Worm (Caenorhabditis elegans): ENCODE data around the gene snt-7.

Gene snt-7

ce11 chrX:15188986-15189675 lies 9.8 kb downstream of the snt-7 start (continued):
- TF ChIP-seq C34B4.2 (tag; optimal IDR thresholded peaks at IDR 0.05) (no peak), isw-1 (GFP tag; IDR thresholded peaks at IDR 0.05) (peak; percentile 44), lin-14 (GFP tag; optimal IDR thresholded peaks at IDR 0.05) (peak; percentile 97), elt-3 (tag; optimal IDR thresholded peaks at IDR 0.05) (no peak), unc-86 (tag; optimal IDR thresholded peaks at IDR 0.05) (peak; percentile 88), vab-15 (tag; optimal IDR thresholded peaks at IDR 0.05) (no peak), efl-3 (GFP tag; optimal IDR thresholded peaks at IDR 0.05) (no peak), lin-39 (tag; optimal IDR thresholded peaks at IDR 0.05) (no peak), tlp-1 (tag; optimal IDR thresholded peaks at IDR 0.05) (no peak), nhr-90 (tag; optimal IDR thresholded peaks at IDR 0.05; ENCODE audit: poor library complexity) (no peak), mdl-1 (tag; optimal IDR thresholded peaks at IDR 0.05) (peak in 1 of 2 experiments; percentile 33), blmp-1 (tag; optimal IDR thresholded peaks at IDR 0.05) (no peak), zip-4 (GFP tag; optimal IDR thresholded peaks at IDR 0.05) (peak; percentile 4), sup-37 (GFP tag; optimal IDR thresholded peaks at IDR 0.05) (peak; percentile 26), snpc-4 (tag; optimal IDR thresholded peaks at IDR 0.05) (no peak), egl-13 (tag; optimal IDR thresholded peaks at IDR 0.05) (peak; percentile 80), tbx-2 (tag; optimal IDR thresholded peaks at IDR 0.05) (peak; percentile 81), egl-27 (tag; optimal IDR thresholded peaks at IDR 0.05) (peak in 1 of 2 experiments; percentile 34), nhr-12 (tag; optimal IDR thresholded peaks at IDR 0.05) (no peak), fkh-8 (tag; optimal IDR thresholded peaks at IDR 0.05) (peak; percentile 73), nhr-19 (GFP tag; conservative IDR thresholded peaks at IDR 0.05) (peak; percentile 67), ceh-8 (GFP tag; optimal IDR thresholded peaks at IDR 0.05) (peak; percentile 82), nhr-77 (tag; optimal IDR thresholded peaks at IDR 0.05) (peak; percentile 60), lir-3 (tag; optimal IDR thresholded peaks at IDR 0.05; ENCODE audit: poor library complexity) (peak; percentile 2), fos-1 (tag; optimal IDR thresholded peaks at IDR 0.05) (peak; percentile 1), pax-3 (tag; optimal IDR thresholded peaks at IDR 0.05) (peak; percentile 50), unc-98 (GFP tag; IDR thresholded peaks at IDR 0.05) (no peak), pqm-1 (tag; optimal IDR thresholded peaks at IDR 0.05) (no peak), grh-1 (GFP tag; IDR thresholded peaks at IDR 0.05) (no peak), nhr-28 (tag; optimal IDR thresholded peaks at IDR 0.05) (no peak), ets-5 (GFP tag; IDR thresholded peaks at IDR 0.05) (no peak), rnt-1 (tag; optimal IDR thresholded peaks at IDR 0.05) (peak; percentile 46), lin-15B (tag; optimal IDR thresholded peaks at IDR 0.05) (no peak), swsn-7 (tag; optimal IDR thresholded peaks at IDR 0.05) (peak; percentile 72), unc-130 (tag; optimal IDR thresholded peaks at IDR 0.05) (peak; percentile 44), lsy-2 (tag; optimal IDR thresholded peaks at IDR 0.05) (peak; percentile 57 to 64), ceh-90 (tag; optimal IDR thresholded peaks at IDR 0.05) (no peak), skn-1 (tag; optimal IDR thresholded peaks at IDR 0.05) (peak; percentile 27), snu-23 (GFP tag; optimal IDR thresholded peaks at IDR 0.05) (peak; percentile 71), nhr-11 (tag; optimal IDR thresholded peaks at IDR 0.05) (peak; percentile 16), dsc-1 (tag; optimal IDR thresholded peaks at IDR 0.05) (peak; percentile 84), aha-1 (tag; optimal IDR thresholded peaks at IDR 0.05) (no peak), hlh-4 (tag; optimal IDR thresholded peaks at IDR 0.05) (no peak), pag-3 (tag; optimal IDR thresholded peaks at IDR 0.05; ENCODE audit: borderline replicate concordance, insufficient read depth) (no peak), aly-2 (tag; optimal IDR thresholded peaks at IDR 0.05) (no peak), nhr-20 (tag; optimal IDR thresholded peaks at IDR 0.05) (peak; percentile 59), ceh-88 (GFP tag; IDR thresholded peaks at IDR 0.05) (peak; percentile 34; the same call in 1 of the 2 replicates), mep-1 (tag; optimal IDR thresholded peaks at IDR 0.05) (peak; percentile 15), lin-35 (GFP tag; optimal IDR thresholded peaks at IDR 0.05) (peak in 1 of 2 experiments; percentile 23), mab-9 (GFP tag; IDR thresholded peaks at IDR 0.05) (no peak), nhr-71 (tag; optimal IDR thresholded peaks at IDR 0.05) (peak; percentile 90)

Data from whole organism, L1 larva.